Worm (Caenorhabditis elegans) whole organism, L2 larva: ENCODE data around the gene D1046.16.

Source experiments
- C34F6.9 ChIP-seq: fragments of 150-350 bp; optimal IDR thresholded peaks from 2 replicates; lab custom pipeline; 2014; ENCODE audit warnings: missing biosample characterization, missing genetic modification characterization
- F13H6.1 ChIP-seq: sonication (generic microtip); optimal IDR thresholded peaks from 2 replicates; lab custom pipeline; 2016; ENCODE audit warnings: missing genetic modification characterization, missing compliant biosample characterization
- R02D3.7 ChIP-seq: fragments of 150-350 bp; optimal IDR thresholded peaks from 2 replicates; lab custom pipeline; 2014; ENCODE audit warnings: missing biosample characterization, missing genetic modification characterization
- Y55F3AM.14 ChIP-seq: fragments of 200-800 bp; sonication (Bioruptor generic); optimal IDR thresholded peaks from 2 replicates; lab custom pipeline; 2018; ENCODE audit warnings: mild to moderate bottlenecking, missing genetic modification characterization, missing compliant biosample characterization
- alr-1 ChIP-seq: fragments of 150-350 bp; optimal IDR thresholded peaks from 2 replicates; lab custom pipeline; 2014; ENCODE audit warnings: missing biosample characterization, missing genetic modification characterization
- aly-2 ChIP-seq: fragments of 150-350 bp; optimal IDR thresholded peaks from 2 replicates; lab custom pipeline; 2014; ENCODE audit warnings: missing biosample characterization, missing genetic modification characterization
- ceh-16 ChIP-seq: fragments of 150-350 bp; optimal IDR thresholded peaks from 2 replicates; lab custom pipeline; 2014; ENCODE audit warnings: missing biosample characterization, missing genetic modification characterization
- ceh-82 ChIP-seq: fragments of 150-350 bp; optimal IDR thresholded peaks from 2 replicates; lab custom pipeline; 2014; ENCODE audit warnings: missing biosample characterization, missing genetic modification characterization
- crh-2 ChIP-seq: sonication (generic microtip); optimal IDR thresholded peaks from 2 replicates; lab custom pipeline; 2017; ENCODE audit warnings: missing biosample characterization, missing genetic modification characterization
- egl-27 ChIP-seq: sonication (generic microtip); optimal IDR thresholded peaks from 3 replicates; lab custom pipeline; 2017; ENCODE audit warnings: missing biosample characterization, missing genetic modification reagents, missing genetic modification characterization
- elt-1 ChIP-seq: fragments of 150-350 bp; optimal IDR thresholded peaks from 2 replicates; lab custom pipeline; 2014; ENCODE audit warnings: missing biosample characterization, missing genetic modification characterization
- elt-3 ChIP-seq: sonication (generic microtip); optimal IDR thresholded peaks from 2 replicates; lab custom pipeline; 2017; ENCODE audit warnings: missing biosample characterization, missing genetic modification characterization
- fos-1 ChIP-seq: fragments of 150-350 bp; optimal IDR thresholded peaks from 2 replicates; lab custom pipeline; 2014; ENCODE audit warnings: missing biosample characterization, missing genetic modification characterization
- gmeb-1 ChIP-seq: fragments of 150-350 bp; optimal IDR thresholded peaks from 2 replicates; lab custom pipeline; 2014; ENCODE audit warnings: missing biosample characterization, missing genetic modification characterization
- lin-11 ChIP-seq: fragments of 150-350 bp; sonication (generic microtip); optimal IDR thresholded peaks from 2 replicates; lab custom pipeline; 2014; ENCODE audit warnings: missing biosample characterization, missing genetic modification characterization, inconsistent platforms, mixed read lengths
- lin-13 ChIP-seq: fragments of 150-350 bp; optimal IDR thresholded peaks from 2 replicates; lab custom pipeline; 2014; ENCODE audit warnings: missing biosample characterization, missing genetic modification reagents, missing genetic modification characterization
- lin-39 ChIP-seq: fragments of 150-350 bp; optimal IDR thresholded peaks from 2 replicates; lab custom pipeline; 2014; ENCODE audit warnings: missing biosample characterization, missing genetic modification reagents, missing genetic modification characterization
- lsy-2 ChIP-seq, 2 experiments: fragments of 150-350 bp in 1 of 2; sonication (generic microtip) in 1 of 2; optimal IDR thresholded peaks; 2 replicates each; lab custom pipeline; 2014 to 2017; ENCODE audit warnings: missing biosample characterization in 2 of 2, missing genetic modification characterization in 2 of 2
- mbf-1 ChIP-seq: sonication (generic microtip); optimal IDR thresholded peaks from 2 replicates; lab custom pipeline; 2017; ENCODE audit warnings: missing biosample characterization, missing genetic modification characterization
- mdl-1 ChIP-seq, 2 experiments: fragments of 150-350 bp in 1 of 2; sonication (generic microtip) in 1 of 2; optimal IDR thresholded peaks; 2 replicates each; lab custom pipeline; 2017; ENCODE audit warnings: missing biosample characterization in 2 of 2, missing genetic modification characterization in 2 of 2
- nhr-10 ChIP-seq: sonication (generic microtip); optimal IDR thresholded peaks from 2 replicates; lab custom pipeline; 2017; ENCODE audit warnings: missing biosample characterization, missing genetic modification characterization
- nhr-11 ChIP-seq: fragments of 150-350 bp; optimal IDR thresholded peaks from 2 replicates; lab custom pipeline; 2014; ENCODE audit warnings: missing biosample characterization, missing genetic modification characterization
- nhr-12 ChIP-seq: fragments of 150-350 bp; optimal IDR thresholded peaks from 2 replicates; lab custom pipeline; 2014; ENCODE audit warnings: missing biosample characterization, missing genetic modification characterization
- nhr-129 ChIP-seq: fragments of 150-350 bp; optimal IDR thresholded peaks from 2 replicates; lab custom pipeline; 2014; ENCODE audit warnings: missing biosample characterization, missing genetic modification characterization
- nhr-21 ChIP-seq: fragments of 150-350 bp; optimal IDR thresholded peaks from 2 replicates; lab custom pipeline; 2014; ENCODE audit warnings: missing biosample characterization, missing genetic modification characterization
- nhr-23 ChIP-seq: fragments of 150-350 bp; optimal IDR thresholded peaks from 2 replicates; lab custom pipeline; 2014; ENCODE audit warnings: missing biosample characterization, missing genetic modification reagents, missing genetic modification characterization
- nhr-237 ChIP-seq: fragments of 150-350 bp; optimal IDR thresholded peaks from 2 replicates; lab custom pipeline; 2014; ENCODE audit warnings: missing biosample characterization, missing genetic modification characterization
- nhr-25 ChIP-seq: fragments of 150-350 bp; sonication (generic microtip); optimal IDR thresholded peaks from 3 replicates; lab custom pipeline; 2014; ENCODE audit warnings: missing biosample characterization, missing genetic modification characterization
- sem-4 ChIP-seq: fragments of 150-350 bp; optimal IDR thresholded peaks from 2 replicates; lab custom pipeline; 2014; ENCODE audit warnings: missing biosample characterization, missing genetic modification reagents, missing genetic modification characterization
- skn-1 ChIP-seq: sonication (generic microtip); optimal IDR thresholded peaks from 2 replicates; lab custom pipeline; 2017; ENCODE audit warnings: missing biosample characterization, missing genetic modification characterization
- sma-3 ChIP-seq: sonication (generic microtip); optimal IDR thresholded peaks from 2 replicates; lab custom pipeline; 2016; ENCODE audit warnings: missing genetic modification reagents, missing genetic modification characterization, missing compliant biosample characterization
- sma-9 ChIP-seq, 2 experiments: fragments of 150-350 bp in 1 of 2; sonication (generic microtip) in 1 of 2; optimal IDR thresholded peaks; 2 replicates each; lab custom pipeline; 2014 to 2016; ENCODE audit warnings: missing genetic modification characterization in 2 of 2, mild to moderate bottlenecking in 1 of 2, missing biosample characterization in 1 of 2, missing compliant biosample characterization in 1 of 2, missing genetic modification reagents in 1 of 2, moderate library complexity in 1 of 2
- unc-39 ChIP-seq: fragments of 150-350 bp; optimal IDR thresholded peaks from 2 replicates; lab custom pipeline; 2014; ENCODE audit warnings: missing biosample characterization, missing genetic modification characterization
- unc-55 ChIP-seq: fragments of 150-350 bp; sonication (generic microtip); optimal IDR thresholded peaks from 3 replicates; lab custom pipeline; 2014; ENCODE audit warnings: missing biosample characterization, missing genetic modification reagents, missing genetic modification characterization
- zag-1 ChIP-seq: fragments of 150-350 bp; optimal IDR thresholded peaks from 2 replicates; lab custom pipeline; 2014; ENCODE audit warnings: missing biosample characterization, missing genetic modification characterization
- ztf-1 ChIP-seq: fragments of 200-800 bp; sonication (Bioruptor generic); conservative IDR thresholded peaks from 2 replicates; pipeline ENCODE4 v1.3.6; 2022; ENCODE audit warnings: missing genetic modification characterization, missing compliant biosample characterization
- ztf-11 ChIP-seq: sonication (generic microtip); optimal IDR thresholded peaks from 2 replicates; lab custom pipeline; 2017; ENCODE audit warnings: missing biosample characterization, missing genetic modification characterization
- ztf-4 ChIP-seq: fragments of 150-350 bp; optimal IDR thresholded peaks from 2 replicates; lab custom pipeline; 2014; ENCODE audit warnings: missing biosample characterization, missing genetic modification characterization

Gene D1046.16

ce11 chrIV:8901346-8901745 is 20.6 kb upstream of the D1046.16 start, which contains the start of gene C27B7.5:
C27B7.5 (plus strand) TSS chrIV:8901646.
- TF ChIP-seq aly-2 (tag; lab: Kevin White, UChicago), result no peak
- TF ChIP-seq, all 48 proteins: peak for 0

- no peak for TF ChIP-seq nhr-21 (tag; lab: Kevin White, UChicago)
- no peak for TF ChIP-seq R02D3.7 (tag; lab: Kevin White, UChicago)
- TF ChIP-seq lin-39, result no peak
- TF ChIP-seq ceh-16, result no peak
- no peak for TF ChIP-seq nhr-23
- no peak for TF ChIP-seq nhr-25 (tag; lab: Kevin White, UChicago)
Observed at ce11 chrIV:8906164-8906563, 15.8 kb upstream of the D1046.16 start, which contains the start of gene C27B7.6. C27B7.6 (minus strand) TSS chrIV:8906345.

ce11 chrIV:8906743-8907142 is 15.2 kb upstream of the D1046.16 start, which contains the start of gene C27B7.7:
C27B7.7 (plus strand) TSS chrIV:8907043.
- TF ChIP-seq nhr-129 (tag; lab: Kevin White, UChicago), result no peak
- no peak for TF ChIP-seq nhr-12 (tag; lab: Kevin White, UChicago)
- no peak for TF ChIP-seq lin-11 (tag; lab: Kevin White, UChicago)
- no peak for TF ChIP-seq nhr-11 (tag; lab: Kevin White, UChicago)
- no peak for TF ChIP-seq ztf-11 (tag; lab: Kevin White, UChicago)
- no peak for TF ChIP-seq F13H6.1 (tag; lab: Kevin White, UChicago)
- TF ChIP-seq egl-27 (tag; lab: Kevin White, UChicago), result no peak
- no peak for TF ChIP-seq elt-1 (tag; lab: Kevin White, UChicago)
- TF ChIP-seq ztf-1, result no peak
- no peak for TF ChIP-seq ceh-82 (tag; lab: Kevin White, UChicago)
- TF ChIP-seq skn-1, result no peak
- TF ChIP-seq ztf-4 (tag; lab: Kevin White, UChicago), result no peak
- no peak for TF ChIP-seq sem-4 (tag; lab: Kevin White, UChicago)
- no peak for TF ChIP-seq mdl-1 (tag; optimal IDR thresholded peaks at IDR 0.05; lab: Kevin White, UChicago)

ce11 chrIV:8914187-8914586 is 7.8 kb upstream of the D1046.16 start:
- TF ChIP-seq sma-3 (GFP tag; lab: Kevin White, UChicago), result peak; percentile 67
- no peak for TF ChIP-seq skn-1

ce11 chrIV:8916010-8916409 is 5.9 kb upstream of the D1046.16 start, which contains the start of gene C27B7.9:
C27B7.9 (minus strand) TSS chrIV:8916110.
- TF ChIP-seq crh-2 (tag; lab: Kevin White, UChicago) (no peak), nhr-237 (tag; lab: Kevin White, UChicago) (no peak), nhr-10 (tag; lab: Kevin White, UChicago) (no peak)

- TF ChIP-seq nhr-10 (tag; lab: Kevin White, UChicago) (no peak), unc-55 (GFP tag; lab: Kevin White, UChicago) (no peak), nhr-11 (tag; lab: Kevin White, UChicago) (no peak)
Observed at ce11 chrIV:8918790-8919189, 3.2 kb upstream of the D1046.16 start, which contains the start of gene rap-1. rap-1 (minus strand) TSS chrIV:8918890.

ce11 chrIV:8920284-8920806 is 1.6 kb upstream of the D1046.16 start:
- TF ChIP-seq lin-13 (GFP tag; lab: Kevin White, UChicago) (peak; percentile 29), unc-39 (tag; lab: Kevin White, UChicago) (no peak), alr-1 (tag; lab: Kevin White, UChicago) (no peak), sem-4 (tag; lab: Kevin White, UChicago) (no peak), nhr-25 (tag; lab: Kevin White, UChicago) (no peak), fos-1 (tag; lab: Kevin White, UChicago) (peak; percentile 12), zag-1 (no peak), ceh-16 (no peak), skn-1 (no peak), C34F6.9 (peak; percentile 28), lin-39 (no peak), F13H6.1 (tag; lab: Kevin White, UChicago) (peak; percentile 38), sma-3 (GFP tag; lab: Kevin White, UChicago) (no peak), gmeb-1 (no peak), nhr-237 (tag; lab: Kevin White, UChicago) (no peak), crh-2 (tag; lab: Kevin White, UChicago) (peak; percentile 4), mbf-1 (tag; lab: Kevin White, UChicago) (no peak), ztf-1 (no peak), unc-55 (GFP tag; lab: Kevin White, UChicago) (peak; percentile 6), elt-3 (no peak), lsy-2 (tag; optimal IDR thresholded peaks at IDR 0.05; lab: Kevin White, UChicago) (peak in 1 of 2 experiments; percentile 49), sma-9 (GFP tag; optimal IDR thresholded peaks at IDR 0.05; lab: Kevin White, UChicago) (peak; percentile 28), sma-9 (tag; optimal IDR thresholded peaks at IDR 0.05; lab: Kevin White, UChicago) (no peak), nhr-11 (tag; lab: Kevin White, UChicago) (no peak), nhr-21 (tag; lab: Kevin White, UChicago) (peak; percentile 13), Y55F3AM.14 (GFP tag; lab: Kevin White, UChicago) (no peak)
